Worm (Caenorhabditis elegans): ENCODE measurements around the gene mes-4.

DNA sequence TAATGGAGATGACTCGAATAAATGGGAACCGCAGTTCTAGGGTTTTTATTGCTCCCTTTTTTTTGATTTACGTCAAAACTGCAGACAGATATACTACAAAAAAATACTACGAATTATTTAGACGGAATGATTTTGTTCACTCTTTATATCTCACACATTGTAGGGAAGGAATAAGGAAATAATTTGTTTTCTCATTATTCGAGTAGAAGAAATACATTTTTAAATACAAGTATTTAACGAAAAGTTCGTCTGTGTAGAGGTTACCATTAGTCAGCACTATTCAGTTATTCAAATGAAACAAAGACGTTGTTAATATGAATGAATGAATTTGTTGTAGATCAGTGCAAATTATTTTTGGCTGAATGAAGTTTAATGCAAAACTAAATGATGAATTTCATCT, 10.6 kb downstream of the mes-4 start, which contains the start of gene srd-18:
- TF ChIP-seq aly-2 (tag; optimal IDR thresholded peaks at IDR 0.05) (no peak), fkh-4 (tag; optimal IDR thresholded peaks at IDR 0.05; ENCODE audit: borderline replicate concordance) (no peak), lir-3 (tag; optimal IDR thresholded peaks at IDR 0.05; ENCODE audit: poor library complexity) (no peak), fos-1 (tag; optimal IDR thresholded peaks at IDR 0.05) (no peak), nhr-90 (tag; optimal IDR thresholded peaks at IDR 0.05; ENCODE audit: poor library complexity) (no peak), nhr-11 (tag; optimal IDR thresholded peaks at IDR 0.05) (no peak), nhr-20 (tag; optimal IDR thresholded peaks at IDR 0.05) (no peak), ceh-82 (tag; optimal IDR thresholded peaks at IDR 0.05) (no peak), tlp-1 (tag; optimal IDR thresholded peaks at IDR 0.05) (no peak)

Data from whole organism, L1 larva.